Worm (Caenorhabditis elegans) whole organism, midembryonic: ENCODE measurements around the gene arrd-28.

Experiments
- cog-1 ChIP-seq: sonication (generic microtip); optimal IDR thresholded peaks from 2 replicates; lab custom pipeline; 2016; ENCODE audit warnings: missing genetic modification characterization, missing compliant biosample characterization
- flt-1 ChIP-seq: fragments of 200-800 bp; sonication (Bioruptor generic); IDR thresholded peaks from 2 replicates; pipeline ENCODE4 v1.3.6; 2022; ENCODE audit warnings: missing genetic modification characterization, missing compliant biosample characterization
- ref-1 ChIP-seq: fragments of 200-800 bp; sonication (Bioruptor generic); conservative IDR thresholded peaks from 2 replicates; pipeline ENCODE4 v1.3.6; 2022; ENCODE audit warnings: missing genetic modification reagents, missing genetic modification characterization, missing compliant biosample characterization

DNA sequence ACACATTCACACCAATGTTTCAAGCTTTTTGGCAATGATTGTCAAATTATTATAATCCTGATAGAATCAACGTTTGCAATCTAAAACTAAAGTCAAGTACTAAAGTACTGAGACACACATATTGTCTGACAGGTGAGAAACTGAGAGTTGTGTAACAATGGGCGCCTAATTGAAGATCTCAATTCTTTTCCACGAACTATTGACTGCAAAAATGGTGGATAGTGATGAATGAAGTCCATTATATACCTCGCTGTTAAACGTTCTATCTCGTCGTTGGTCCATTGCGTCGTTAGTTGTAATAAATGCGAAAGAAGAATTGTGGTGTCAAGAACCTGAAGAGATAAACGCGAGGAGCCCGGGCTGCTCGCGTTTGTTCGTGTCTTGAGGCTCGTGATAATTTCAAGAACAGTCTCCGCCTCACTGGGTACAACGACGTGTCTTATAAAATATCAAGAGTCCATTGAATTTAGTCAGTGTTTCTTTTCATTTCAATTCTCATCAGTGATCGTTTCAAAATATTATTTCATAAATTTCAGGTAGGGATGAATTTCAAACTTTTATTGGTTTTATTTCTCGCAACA, 23.6 kb upstream of the arrd-28 start, which contains the start of gene F09B9.4:
- TF ChIP-seq flt-1 (GFP tag; lab: Robert Waterston, UW) (no peak), ref-1 (GFP tag; lab: Robert Waterston, UW) (no peak), cog-1 (tag; lab: Kevin White, UChicago) (no peak)
